Worm (Caenorhabditis elegans) whole organism, L1 larva: ENCODE results near the gene fbxb-108.

Source experiments
- C34B4.2 ChIP-seq: sonication (generic microtip); optimal IDR thresholded peaks from 2 replicates; lab custom pipeline; 2017; ENCODE audit warnings: mild to moderate bottlenecking, missing genetic modification characterization, missing compliant biosample characterization
- fkh-10 ChIP-seq: sonication (generic microtip); optimal IDR thresholded peaks from 2 replicates; lab custom pipeline; 2017; ENCODE audit warnings: missing biosample characterization, missing genetic modification reagents, missing genetic modification characterization
- irx-1 ChIP-seq: sonication (generic microtip); optimal IDR thresholded peaks from 2 replicates; lab custom pipeline; 2016; ENCODE audit warnings: missing genetic modification characterization, missing compliant biosample characterization
- lin-14 ChIP-seq: fragments of 200-800 bp; sonication (Bioruptor generic); optimal IDR thresholded peaks from 2 replicates; lab custom pipeline; 2018; ENCODE audit warnings: mild to moderate bottlenecking, missing genetic modification characterization, moderate library complexity, missing compliant biosample characterization
- lir-3 ChIP-seq: sonication (generic microtip); optimal IDR thresholded peaks from 2 replicates; lab custom pipeline; 2016; ENCODE audit warnings: mild to moderate bottlenecking, missing genetic modification characterization, moderate library complexity, missing compliant biosample characterization; ENCODE audit not compliant: poor library complexity
- nhr-19 ChIP-seq: fragments of 200-800 bp; sonication (Bioruptor generic); conservative IDR thresholded peaks from 2 replicates; pipeline ENCODE4 v1.3.6; 2022; ENCODE audit warnings: missing genetic modification characterization, missing compliant biosample characterization
- nhr-28 ChIP-seq: fragments of 150-350 bp; optimal IDR thresholded peaks from 2 replicates; lab custom pipeline; 2014; ENCODE audit warnings: missing biosample characterization, missing genetic modification characterization
- pag-3 ChIP-seq: sonication (generic microtip); optimal IDR thresholded peaks from 2 replicates; lab custom pipeline; 2017; ENCODE audit warnings: missing genetic modification characterization, mild to moderate bottlenecking, missing compliant biosample characterization, antibody characterized with exemption, borderline replicate concordance; ENCODE audit not compliant: insufficient read depth
- sox-4 ChIP-seq: sonication (generic microtip); optimal IDR thresholded peaks from 2 replicates; lab custom pipeline; 2016; ENCODE audit warnings: missing genetic modification characterization, missing compliant biosample characterization
- tbx-2 ChIP-seq: sonication (generic microtip); optimal IDR thresholded peaks from 2 replicates; lab custom pipeline; 2016; ENCODE audit warnings: missing genetic modification characterization, missing compliant biosample characterization
- xbp-1 ChIP-seq: sonication (generic microtip); optimal IDR thresholded peaks from 2 replicates; lab custom pipeline; 2016; ENCODE audit warnings: missing genetic modification characterization, missing compliant biosample characterization
- zip-4 ChIP-seq: fragments of 200-800 bp; sonication (Bioruptor generic); optimal IDR thresholded peaks from 2 replicates; lab custom pipeline; 2018; ENCODE audit warnings: mild to moderate bottlenecking, missing genetic modification characterization, moderate library complexity, missing compliant biosample characterization

- peak; percentile 67 for TF ChIP-seq xbp-1
- peak; percentile 78 for TF ChIP-seq irx-1 (tag; lab: Kevin White, UChicago)
- no peak for TF ChIP-seq nhr-28 (tag; lab: Kevin White, UChicago)
- peak; percentile 78 for TF ChIP-seq tbx-2 (tag; lab: Kevin White, UChicago)
- TF ChIP-seq zip-4 (GFP tag; lab: Kevin White, UChicago) = no peak
- TF ChIP-seq C34B4.2 (tag; lab: Kevin White, UChicago) = no peak
- TF ChIP-seq lin-14 (GFP tag; lab: Kevin White, UChicago) = peak; percentile 78
- TF ChIP-seq sox-4 (tag; lab: Kevin White, UChicago) = peak; percentile 65
- no peak for TF ChIP-seq pag-3 (tag; lab: Kevin White, UChicago)
- no peak for TF ChIP-seq fkh-10 (GFP tag; lab: Kevin White, UChicago)
- no peak for TF ChIP-seq lir-3 (tag; lab: Kevin White, UChicago)
- peak; percentile 65 for TF ChIP-seq nhr-19 (GFP tag; lab: Robert Waterston, UW)
Measured at ce11 chrII:2752536-2752935, 12.2 kb upstream of the fbxb-108 start, which contains the start of gene F29A7.6.
